Worm (Caenorhabditis elegans): ENCODE results near the gene F41D9.2.

The F41D9.2 gene

DNA sequence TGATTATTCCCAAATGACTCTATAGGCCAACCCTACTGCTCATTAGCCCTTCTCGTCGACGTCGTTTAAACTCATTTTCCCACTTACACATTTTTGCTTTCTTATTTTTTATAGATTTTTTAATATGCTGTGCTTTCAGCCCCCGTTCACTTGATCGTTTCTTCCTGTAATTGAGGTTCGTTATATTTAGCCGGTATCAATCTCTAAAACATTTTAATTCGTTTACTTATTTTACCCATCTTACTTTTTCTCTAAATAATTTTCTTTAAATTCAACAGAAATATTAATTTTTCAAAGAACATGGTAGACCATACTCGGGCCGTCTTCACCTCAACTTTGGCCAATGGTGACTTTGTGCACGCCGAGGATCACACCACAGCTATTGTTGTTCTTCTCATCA, 43.1 kb downstream of the F41D9.2 start, which contains the start of gene F55E10.1:
F55E10.1 (plus strand) TSS at position 301 of the 400 bp plus-strand sequence.
- no peak for TF ChIP-seq hlh-1 (tag; optimal IDR thresholded peaks at IDR 0.05)
- no peak for TF ChIP-seq cnd-1 (tag; optimal IDR thresholded peaks at IDR 0.05)
- no peak for TF ChIP-seq pha-4 (tag; optimal IDR thresholded peaks at IDR 0.05)
- TF ChIP-seq lsy-2 (tag; optimal IDR thresholded peaks at IDR 0.05) = no peak
- TF ChIP-seq sem-2 (GFP tag; optimal IDR thresholded peaks at IDR 0.05) = no peak
- TF ChIP-seq elt-1 (tag; optimal IDR thresholded peaks at IDR 0.05; ENCODE audit: borderline replicate concordance, insufficient read depth) = no peak
- TF ChIP-seq nhr-28 (tag; optimal IDR thresholded peaks at IDR 0.05) = no peak
- no peak for TF ChIP-seq nhr-237 (tag; optimal IDR thresholded peaks at IDR 0.05)
- no peak for TF ChIP-seq drap-1 (GFP tag; optimal IDR thresholded peaks at IDR 0.05)
- no peak for TF ChIP-seq snpc-4 (tag; optimal IDR thresholded peaks at IDR 0.05)
- no peak for TF ChIP-seq mab-5 (tag; optimal IDR thresholded peaks at IDR 0.05)
- TF ChIP-seq sptf-1 (tag; optimal IDR thresholded peaks at IDR 0.05) = no peak
- no peak for TF ChIP-seq unc-120 (tag; optimal IDR thresholded peaks at IDR 0.05; ENCODE audit: poor library complexity, severe bottlenecking)
- no peak for TF ChIP-seq M03D4.4 (tag; optimal IDR thresholded peaks at IDR 0.05)
- TF ChIP-seq lin-32 (GFP tag; optimal IDR thresholded peaks at IDR 0.05) = no peak
- no peak for TF ChIP-seq unc-62 (GFP tag; optimal IDR thresholded peaks at IDR 0.05)
- no peak for TF ChIP-seq ces-1 (GFP tag; optimal IDR thresholded peaks at IDR 0.05)
- no peak for TF ChIP-seq nhr-12 (tag; optimal IDR thresholded peaks at IDR 0.05)
- no peak for TF ChIP-seq tbx-8 (GFP tag; optimal IDR thresholded peaks at IDR 0.05)
- TF ChIP-seq blmp-1 (tag; optimal IDR thresholded peaks at IDR 0.05) = no peak

DNA sequence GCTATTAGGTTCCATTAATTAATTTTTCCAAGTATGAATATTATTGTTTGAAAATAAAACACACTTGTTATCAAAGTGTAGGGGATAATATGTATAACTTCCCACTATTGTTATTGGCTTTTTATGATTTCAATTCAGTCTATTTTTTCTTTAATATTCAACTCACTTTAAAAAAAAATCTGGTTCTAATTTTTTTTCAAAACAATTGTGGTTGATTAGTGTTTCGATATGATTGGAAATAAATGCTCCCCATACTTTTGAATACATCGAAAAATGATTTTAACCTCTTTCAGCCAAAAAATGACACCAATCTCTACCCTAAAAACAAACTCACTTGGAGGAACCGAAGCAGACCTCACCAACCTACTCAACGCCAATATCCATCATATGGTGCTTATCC, 44.4 kb downstream of the F41D9.2 start, which contains the start of gene F55E10.2:
F55E10.2 (plus strand) TSS at position 301 of the 400 bp plus-strand sequence.
- no peak for TF ChIP-seq zip-8 (tag; optimal IDR thresholded peaks at IDR 0.05)
- no peak for TF ChIP-seq lsy-2 (tag; optimal IDR thresholded peaks at IDR 0.05)
- no peak for TF ChIP-seq unc-120 (tag; optimal IDR thresholded peaks at IDR 0.05; ENCODE audit: poor library complexity, severe bottlenecking)
- no peak for TF ChIP-seq nhr-76 (tag; optimal IDR thresholded peaks at IDR 0.05)
- TF ChIP-seq nhr-28 (tag; optimal IDR thresholded peaks at IDR 0.05) = no peak
- TF ChIP-seq blmp-1 (tag; optimal IDR thresholded peaks at IDR 0.05) = no peak
- no peak for TF ChIP-seq hlh-1 (tag; optimal IDR thresholded peaks at IDR 0.05)
- TF ChIP-seq sem-2 (GFP tag; optimal IDR thresholded peaks at IDR 0.05) = no peak
- TF ChIP-seq tbx-8 (GFP tag; optimal IDR thresholded peaks at IDR 0.05) = no peak
- TF ChIP-seq M03D4.4 (tag; optimal IDR thresholded peaks at IDR 0.05) = no peak
- no peak for TF ChIP-seq mls-2 (tag; optimal IDR thresholded peaks at IDR 0.05)
- no peak for TF ChIP-seq elt-1 (tag; optimal IDR thresholded peaks at IDR 0.05; ENCODE audit: borderline replicate concordance, insufficient read depth)
- no peak for TF ChIP-seq ham-2 (GFP tag; optimal IDR thresholded peaks at IDR 0.05)
- no peak for TF ChIP-seq nhr-2 (tag; optimal IDR thresholded peaks at IDR 0.05)
